Worm (Caenorhabditis elegans) whole organism, young adult: Measurements from ENCODE around the gene flp-7.

Experiments
- C17E4.6 ChIP-seq: fragments of 200-800 bp; sonication (Bioruptor generic); IDR thresholded peaks from 2 replicates; pipeline ENCODE4 v1.3.6; 2022; ENCODE audit warnings: missing genetic modification reagents, missing genetic modification characterization, missing compliant biosample characterization
- F23B12.7 ChIP-seq: sonication (generic microtip); optimal IDR thresholded peaks from 2 replicates; lab custom pipeline; 2017; ENCODE audit warnings: missing genetic modification characterization, mild to moderate bottlenecking, missing compliant biosample characterization, antibody characterized with exemption, moderate library complexity; ENCODE audit not compliant: insufficient read depth
- F37B4.10 ChIP-seq: fragments of 200-800 bp; sonication (Bioruptor generic); IDR thresholded peaks from 2 replicates; pipeline ENCODE4 v1.3.6; 2022; ENCODE audit warnings: missing genetic modification characterization, missing compliant biosample characterization
- T07F8.4 ChIP-seq: sonication (generic microtip); optimal IDR thresholded peaks from 2 replicates; lab custom pipeline; 2016; ENCODE audit warnings: mild to moderate bottlenecking, missing genetic modification characterization, moderate library complexity, missing compliant biosample characterization
- T26A5.8 ChIP-seq: sonication (generic microtip); optimal IDR thresholded peaks from 2 replicates; lab custom pipeline; 2016; ENCODE audit warnings: missing genetic modification characterization, missing compliant biosample characterization
- Y53G8AR.9 ChIP-seq: fragments of 200-800 bp; sonication (Bioruptor generic); conservative IDR thresholded peaks from 2 replicates; pipeline ENCODE4 v1.3.6; 2022; ENCODE audit warnings: missing genetic modification reagents, missing genetic modification characterization, missing compliant biosample characterization
- Y56A3A.18 ChIP-seq: fragments of 200-800 bp; sonication (Bioruptor generic); IDR thresholded peaks from 2 replicates; pipeline ENCODE4 v1.3.6; 2022; ENCODE audit warnings: missing genetic modification reagents, missing genetic modification characterization, missing compliant biosample characterization
- ZK185.1 ChIP-seq: sonication (generic microtip); optimal IDR thresholded peaks from 2 replicates; lab custom pipeline; 2016; ENCODE audit warnings: mild to moderate bottlenecking, missing genetic modification characterization, missing compliant biosample characterization; ENCODE audit not compliant: poor library complexity, severe bottlenecking
- akir-1 ChIP-seq: fragments of 200-800 bp; sonication (Bioruptor generic); optimal IDR thresholded peaks from 2 replicates; lab custom pipeline; 2018; ENCODE audit warnings: mild to moderate bottlenecking, missing genetic modification characterization, moderate library complexity, missing compliant biosample characterization
- attf-5 ChIP-seq: fragments of 200-800 bp; sonication (Bioruptor generic); optimal IDR thresholded peaks from 2 replicates; lab custom pipeline; 2018; ENCODE audit warnings: mild to moderate bottlenecking, missing genetic modification characterization, missing compliant biosample characterization
- ccch-3 ChIP-seq: fragments of 200-800 bp; sonication (Bioruptor generic); optimal IDR thresholded peaks from 2 replicates; lab custom pipeline; 2018; ENCODE audit warnings: mild to moderate bottlenecking, missing genetic modification characterization, missing compliant biosample characterization
- ceh-100 ChIP-seq: fragments of 200-800 bp; sonication (Bioruptor generic); IDR thresholded peaks from 2 replicates; pipeline ENCODE4 v1.3.6; 2022; ENCODE audit warnings: missing genetic modification reagents, missing genetic modification characterization, missing compliant biosample characterization
- ceh-27 ChIP-seq: fragments of 200-800 bp; sonication (Bioruptor generic); optimal IDR thresholded peaks from 2 replicates; lab custom pipeline; 2018; ENCODE audit warnings: mild to moderate bottlenecking, missing genetic modification characterization, moderate library complexity, missing compliant biosample characterization
- ceh-91 ChIP-seq: fragments of 200-800 bp; sonication (Bioruptor generic); IDR thresholded peaks from 2 replicates; pipeline ENCODE4 v1.3.6; 2022; ENCODE audit warnings: missing genetic modification reagents, missing genetic modification characterization, missing compliant biosample characterization
- die-1 ChIP-seq: sonication (generic microtip); optimal IDR thresholded peaks from 2 replicates; lab custom pipeline; 2016; ENCODE audit warnings: missing genotype, mild to moderate bottlenecking, missing genetic modification characterization, missing compliant biosample characterization
- dox-1 ChIP-seq: fragments of 200-800 bp; sonication (Bioruptor generic); IDR thresholded peaks from 2 replicates; pipeline ENCODE4 v1.3.6; 2022; ENCODE audit warnings: missing genetic modification reagents, missing genetic modification characterization, missing compliant biosample characterization
- dpl-1 ChIP-seq: fragments of 150-350 bp; optimal IDR thresholded peaks from 2 replicates; lab custom pipeline; 2014; ENCODE audit warnings: missing biosample characterization, missing genetic modification reagents, missing genetic modification characterization
- fkh-3 ChIP-seq: sonication (generic microtip); optimal IDR thresholded peaks from 2 replicates; lab custom pipeline; 2016; ENCODE audit warnings: mild to moderate bottlenecking, missing genetic modification characterization, missing compliant biosample characterization
- gei-17 ChIP-seq: fragments of 200-800 bp; sonication (Bioruptor generic); optimal IDR thresholded peaks from 2 replicates; lab custom pipeline; 2018; ENCODE audit warnings: mild to moderate bottlenecking, missing genetic modification characterization, missing compliant biosample characterization
- hlh-26 ChIP-seq: fragments of 200-800 bp; sonication (Bioruptor generic); conservative IDR thresholded peaks from 2 replicates; pipeline ENCODE4 v1.3.6; 2022; ENCODE audit warnings: missing genetic modification reagents, missing genetic modification characterization, missing compliant biosample characterization
- hmg-1.2 ChIP-seq: fragments of 200-800 bp; sonication (Bioruptor generic); IDR thresholded peaks from 2 replicates; pipeline ENCODE4 v1.3.6; 2022; ENCODE audit warnings: missing genetic modification reagents, missing genetic modification characterization, missing compliant biosample characterization
- hmg-20 ChIP-seq: fragments of 200-800 bp; sonication (Bioruptor generic); IDR thresholded peaks from 2 replicates; pipeline ENCODE4 v1.3.6; 2022; ENCODE audit warnings: missing genetic modification reagents, missing genetic modification characterization, missing compliant biosample characterization
- hsf-1 ChIP-seq: fragments of 200-800 bp; sonication (Bioruptor generic); IDR thresholded peaks from 2 replicates; pipeline ENCODE4 v1.3.6; 2022; ENCODE audit warnings: missing genetic modification reagents, missing genetic modification characterization, missing compliant biosample characterization
- lin-35 ChIP-seq, 3 experiments: fragments of 150-350 bp in 2 of 3; sonication (generic microtip) in 1 of 3; optimal IDR thresholded peaks; 2 replicates each; lab custom pipeline; 2014 to 2018; ENCODE audit warnings: missing biosample characterization in 3 of 3, missing genetic modification characterization in 3 of 3, missing genetic modification reagents in 3 of 3
- madf-3 ChIP-seq: fragments of 200-800 bp; sonication (Bioruptor generic); IDR thresholded peaks from 2 replicates; pipeline ENCODE4 v1.3.6; 2022; ENCODE audit warnings: missing genetic modification reagents, missing genetic modification characterization, missing compliant biosample characterization
- madf-8 ChIP-seq: fragments of 200-800 bp; sonication (Bioruptor generic); conservative IDR thresholded peaks from 2 replicates; pipeline ENCODE4 v1.3.6; 2022; ENCODE audit warnings: missing genetic modification reagents, missing genetic modification characterization, missing compliant biosample characterization
- mcd-1 ChIP-seq: fragments of 200-800 bp; sonication (Bioruptor generic); IDR thresholded peaks from 2 replicates; pipeline ENCODE4 v1.3.6; 2022; ENCODE audit warnings: missing genetic modification reagents, missing genetic modification characterization, missing compliant biosample characterization
- nfyb-1 ChIP-seq: fragments of 200-800 bp; sonication (Bioruptor generic); IDR thresholded peaks from 2 replicates; pipeline ENCODE4 v1.3.6; 2022; ENCODE audit warnings: missing genetic modification reagents, missing genetic modification characterization, missing compliant biosample characterization
- nhr-179 ChIP-seq: sonication (generic microtip); optimal IDR thresholded peaks from 2 replicates; lab custom pipeline; 2016; ENCODE audit warnings: mild to moderate bottlenecking, missing genetic modification characterization, missing compliant biosample characterization
- nhr-27 ChIP-seq: fragments of 200-800 bp; sonication (Bioruptor generic); optimal IDR thresholded peaks from 2 replicates; lab custom pipeline; 2018; ENCODE audit warnings: mild to moderate bottlenecking, missing genetic modification characterization, moderate library complexity, missing compliant biosample characterization
- pbrm-1 ChIP-seq: fragments of 200-800 bp; sonication (Bioruptor generic); IDR thresholded peaks from 2 replicates; pipeline ENCODE4 v1.3.6; 2022; ENCODE audit warnings: missing genetic modification reagents, missing genetic modification characterization, missing compliant biosample characterization
- rcor-1 ChIP-seq: fragments of 200-800 bp; sonication (Bioruptor generic); IDR thresholded peaks from 2 replicates; pipeline ENCODE4 v1.3.6; 2022; ENCODE audit warnings: missing genetic modification reagents, missing genetic modification characterization, missing compliant biosample characterization
- repo-1 ChIP-seq: sonication (generic microtip); optimal IDR thresholded peaks from 2 replicates; lab custom pipeline; 2017; ENCODE audit warnings: mild to moderate bottlenecking, missing genetic modification characterization, missing compliant biosample characterization
- rpc-1 ChIP-seq, 2 experiments: fragments of 150-350 bp in 1 of 2; sonication (generic microtip) in 1 of 2; optimal IDR thresholded peaks; 2 replicates each; lab custom pipeline; 2014 to 2018; ENCODE audit warnings: missing biosample characterization in 1 of 2, missing genetic modification characterization in 1 of 2, missing genetic modification reagents in 1 of 2, missing genotype in 1 of 2
- somi-1 ChIP-seq: fragments of 200-800 bp; sonication (Bioruptor generic); optimal IDR thresholded peaks from 2 replicates; lab custom pipeline; 2018; ENCODE audit warnings: mild to moderate bottlenecking, missing genetic modification characterization, missing compliant biosample characterization
- tbx-9 ChIP-seq: sonication (generic microtip); optimal IDR thresholded peaks from 2 replicates; lab custom pipeline; 2016; ENCODE audit warnings: borderline replicate concordance, missing genetic modification characterization, inconsistent platforms, missing compliant biosample characterization
- unc-62 ChIP-seq: fragments of 150-350 bp; optimal IDR thresholded peaks from 2 replicates; lab custom pipeline; 2014; ENCODE audit warnings: missing biosample characterization, missing genetic modification reagents, missing genetic modification characterization
- xnd-1 ChIP-seq: sonication (generic microtip); optimal IDR thresholded peaks from 2 replicates; lab custom pipeline; 2016; ENCODE audit warnings: missing genotype, missing genetic modification reagents, missing genetic modification characterization, missing compliant biosample characterization
- ztf-18 ChIP-seq: sonication (generic microtip); optimal IDR thresholded peaks from 2 replicates; lab custom pipeline; 2016; ENCODE audit warnings: missing genotype, mild to moderate bottlenecking, missing genetic modification characterization, missing compliant biosample characterization
- ztf-25 ChIP-seq: fragments of 200-800 bp; sonication (Bioruptor generic); IDR thresholded peaks from 2 replicates; pipeline ENCODE4 v1.3.6; 2022; ENCODE audit warnings: missing genetic modification reagents, missing genetic modification characterization, missing compliant biosample characterization

flp-7 gene

DNA sequence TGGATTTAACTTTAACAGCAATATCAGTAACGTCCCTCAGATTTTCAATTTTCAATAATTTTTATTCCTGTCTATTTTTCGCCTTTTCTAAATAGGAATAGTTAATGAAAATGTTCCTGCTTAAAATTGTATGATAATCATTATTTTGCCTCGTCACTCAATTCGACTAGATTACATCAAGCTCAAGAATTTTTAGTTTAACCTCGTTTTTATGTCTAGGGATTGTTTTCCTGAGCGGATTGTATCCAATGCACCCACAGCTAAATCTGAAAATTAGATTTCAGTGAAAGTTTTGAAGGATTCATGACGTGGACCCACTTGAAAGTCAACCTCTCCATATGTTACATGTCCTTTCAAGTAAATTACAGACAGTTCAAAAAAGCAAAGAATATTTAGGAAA is 38.0 kb downstream of the flp-7 start:
- TF ChIP-seq dpl-1 (GFP tag; lab: Kevin White, UChicago) (no peak), akir-1 (GFP tag; lab: Kevin White, UChicago) (no peak), xnd-1 (tag; lab: Kevin White, UChicago) (no peak), rpc-1 (optimal IDR thresholded peaks at IDR 0.05; lab: Kevin White, UChicago) (no peak), rpc-1 (tag; optimal IDR thresholded peaks at IDR 0.05; lab: Kevin White, UChicago) (no peak), tbx-9 (tag; lab: Kevin White, UChicago) (no peak), hsf-1 (GFP tag; lab: Robert Waterston, UW) (no peak), mcd-1 (no peak), fkh-3 (tag; lab: Kevin White, UChicago) (no peak)
- TF ChIP-seq, all 124 proteins: peak for 0

DNA sequence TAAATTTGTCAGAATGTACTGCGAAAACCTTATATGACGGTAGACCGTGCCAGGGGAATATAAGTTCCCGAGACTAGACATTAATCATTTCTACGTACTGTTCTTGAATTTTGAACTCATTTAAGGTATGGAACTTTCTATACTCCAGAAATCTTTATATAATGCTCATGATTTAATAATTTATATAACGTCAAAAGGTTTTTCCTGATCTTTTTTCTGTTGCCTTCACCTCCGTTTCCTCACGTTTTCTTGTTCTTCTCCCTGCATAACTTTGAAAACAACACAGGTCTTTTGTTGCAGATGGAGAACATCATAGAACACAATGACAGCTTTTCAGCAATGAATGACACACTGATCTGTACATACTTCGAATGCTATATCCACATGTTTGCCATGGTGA is 45.2 kb downstream of the flp-7 start, which contains the start of gene egl-6:
TSS of gene egl-6 (plus strand) at position 301 of the 400 bp plus-strand sequence.
- no peak for TF ChIP-seq unc-62 (GFP tag; lab: Kevin White, UChicago)
- TF ChIP-seq ccch-3 (GFP tag; lab: Kevin White, UChicago): no peak
- no peak for TF ChIP-seq hmg-20 (GFP tag; lab: Robert Waterston, UW)
- no peak for TF ChIP-seq F23B12.7
- no peak for TF ChIP-seq rcor-1 (GFP tag; lab: Robert Waterston, UW)
- TF ChIP-seq hlh-26: no peak
- no peak for TF ChIP-seq nhr-179 (tag; lab: Kevin White, UChicago)
- no peak for TF ChIP-seq madf-8 (GFP tag; lab: Robert Waterston, UW)
- TF ChIP-seq Y53G8AR.9 (GFP tag; lab: Robert Waterston, UW): no peak
- no peak for TF ChIP-seq gei-17 (GFP tag; lab: Kevin White, UChicago)
- TF ChIP-seq, all 124 proteins: peak for 0

DNA sequence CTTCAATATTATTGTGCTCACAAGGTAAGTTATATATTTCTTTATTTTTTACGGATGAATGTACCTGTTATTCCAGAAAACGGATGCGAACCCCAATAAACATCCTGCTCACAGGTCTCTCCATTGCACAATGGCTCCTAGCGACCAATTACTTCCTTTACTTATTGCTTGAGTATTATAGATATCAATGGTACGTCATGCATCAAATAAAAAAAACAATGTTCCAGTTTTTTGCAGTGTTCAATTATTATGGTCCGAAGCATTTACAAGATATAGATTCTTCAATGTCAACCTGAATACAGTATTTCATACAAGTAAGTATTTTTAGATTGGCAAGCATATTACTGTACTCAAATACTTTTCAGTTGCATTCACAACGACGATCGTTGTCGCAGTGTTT is 47.3 kb downstream of the flp-7 start:
- TF ChIP-seq hmg-1.2: no peak
- no peak for TF ChIP-seq Y53G8AR.9 (GFP tag; lab: Robert Waterston, UW)
- TF ChIP-seq somi-1 (GFP tag; lab: Kevin White, UChicago): no peak
- TF ChIP-seq die-1 (tag; lab: Kevin White, UChicago): no peak
- TF ChIP-seq Y56A3A.18 (GFP tag; lab: Robert Waterston, UW): no peak
- TF ChIP-seq ceh-27 (GFP tag; lab: Kevin White, UChicago): no peak
- TF ChIP-seq lin-35 (GFP tag; optimal IDR thresholded peaks at IDR 0.05; lab: Kevin White, UChicago): no peak
- no peak for TF ChIP-seq dox-1 (GFP tag; lab: Robert Waterston, UW)
- no peak for TF ChIP-seq ceh-100 (GFP tag; lab: Robert Waterston, UW)
- no peak for TF ChIP-seq C17E4.6 (GFP tag; lab: Robert Waterston, UW)
- TF ChIP-seq T07F8.4 (tag; lab: Kevin White, UChicago): no peak
- no peak for TF ChIP-seq repo-1
- TF ChIP-seq, all 124 proteins: peak for 0

DNA sequence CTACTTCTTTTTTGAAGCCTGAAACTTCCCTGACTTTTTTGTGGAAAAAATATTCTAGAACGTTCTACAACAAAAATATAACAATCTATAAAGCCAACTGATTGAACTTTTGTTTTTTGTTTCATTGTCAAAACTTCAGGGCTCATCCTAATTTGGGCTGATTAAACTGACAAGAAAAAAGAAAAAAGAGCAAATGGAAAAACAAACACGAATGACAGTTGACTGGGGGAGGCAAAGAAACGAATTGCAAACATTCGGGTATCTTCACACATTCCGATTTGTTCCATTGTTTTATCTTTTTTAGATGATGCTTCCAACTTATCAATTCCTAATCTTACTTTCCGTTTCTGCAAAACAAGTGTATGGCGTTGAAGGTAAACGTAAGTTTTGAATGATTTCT is 49.8 kb downstream of the flp-7 start, which contains the start of gene C46F4.3:
TSS of gene C46F4.3 (plus strand) at position 301 of the 400 bp plus-strand sequence.
- TF ChIP-seq nfyb-1 (GFP tag; lab: Robert Waterston, UW) (no peak), somi-1 (GFP tag; lab: Kevin White, UChicago) (no peak), rpc-1 (optimal IDR thresholded peaks at IDR 0.05; lab: Kevin White, UChicago) (no peak), rpc-1 (tag; optimal IDR thresholded peaks at IDR 0.05; lab: Kevin White, UChicago) (no peak), ztf-25 (GFP tag; lab: Robert Waterston, UW) (no peak), attf-5 (GFP tag; lab: Kevin White, UChicago) (no peak), ZK185.1 (tag; lab: Kevin White, UChicago) (no peak), madf-3 (GFP tag; lab: Robert Waterston, UW) (no peak), nhr-27 (tag; lab: Kevin White, UChicago) (no peak), T26A5.8 (tag; lab: Kevin White, UChicago) (no peak), pbrm-1 (GFP tag; lab: Robert Waterston, UW) (no peak), ztf-18 (tag; lab: Kevin White, UChicago) (no peak), hmg-20 (GFP tag; lab: Robert Waterston, UW) (no peak), ceh-91 (GFP tag; lab: Robert Waterston, UW) (no peak), F37B4.10 (GFP tag; lab: Robert Waterston, UW) (no peak), mcd-1 (no peak)
